Fruit fly (Drosophila melanogaster): ENCODE measurements around the gene nero.

Gene nero

DNA sequence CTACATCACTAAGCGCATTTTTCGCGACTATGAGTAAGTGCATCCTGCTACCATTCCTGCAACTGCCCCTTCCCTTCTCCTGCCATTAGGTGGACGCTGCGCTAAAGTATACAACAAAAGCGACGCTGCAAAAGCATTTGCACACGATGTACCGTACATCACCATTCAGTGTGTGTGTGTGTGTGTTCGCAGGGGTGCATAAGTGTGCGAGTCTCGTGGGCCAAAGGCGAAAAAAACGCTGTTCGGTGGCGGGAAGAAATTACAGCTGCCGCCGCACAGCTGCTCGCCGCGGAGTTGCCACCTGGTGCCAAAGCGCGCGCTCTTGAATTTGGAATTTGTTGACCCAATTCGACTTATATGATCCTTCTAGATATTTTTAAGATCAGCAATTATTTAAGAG is 47.1 kb upstream of the nero start (continued):
- TF ChIP-seq CG7786 (GFP tag; optimal IDR thresholded peaks at IDR 0.05) (no peak), jing (GFP tag; optimal IDR thresholded peaks at IDR 0.05) (no peak), CG10959 (GFP tag; IDR thresholded peaks at IDR 0.05) (no peak), CG16813 (GFP tag; IDR thresholded peaks at IDR 0.05; ENCODE audit: partially characterized antibody) (no peak), amos (GFP tag; IDR thresholded peaks at IDR 0.05; ENCODE audit: partially characterized antibody) (no peak), btn (GFP tag; optimal IDR thresholded peaks at IDR 0.05) (no peak), MESR4 (GFP tag; optimal IDR thresholded peaks at IDR 0.05) (peak; percentile 16), da (GFP tag; optimal IDR thresholded peaks at IDR 0.05) (peak; percentile 70), fru (optimal IDR thresholded peaks at IDR 0.05) (no peak), oc (tag; optimal IDR thresholded peaks at IDR 0.05) (no peak), CG12942 (GFP tag; optimal IDR thresholded peaks at IDR 0.05) (no peak), ase (GFP tag; IDR thresholded peaks at IDR 0.05) (0 out of 3 replicates have a peak, but pooled peaks have one; percentile 42), CTCF (GFP tag; optimal IDR thresholded peaks at IDR 0.05) (peak; percentile 66), HmgD (GFP tag; optimal IDR thresholded peaks at IDR 0.05) (peak; percentile 4), chinmo (GFP tag; IDR thresholded peaks at IDR 0.05; ENCODE audit: partially characterized antibody) (peak; percentile 86; the same call in 2 of the 4 replicates), Aef1 (GFP tag; IDR thresholded peaks at IDR 0.05) (no peak), CG17361 (GFP tag; IDR thresholded peaks at IDR 0.05) (no peak), crol (GFP tag; IDR thresholded peaks at IDR 0.05) (peak; percentile 51), Max (GFP tag; optimal IDR thresholded peaks at IDR 0.05) (peak; percentile 23), fd3F (GFP tag; optimal IDR thresholded peaks at IDR 0.05) (no peak), danr (GFP tag; IDR thresholded peaks at IDR 0.05) (no peak), Elba2 (GFP tag; optimal IDR thresholded peaks at IDR 0.05) (no peak), CG18262 (tag; optimal IDR thresholded peaks at IDR 0.05) (no peak), CG13424 (tag; optimal IDR thresholded peaks at IDR 0.05) (no peak), Camta (GFP tag; optimal IDR thresholded peaks at IDR 0.05) (no peak), CG15514 (GFP tag; optimal IDR thresholded peaks at IDR 0.05) (peak; percentile 81), HLH3B (GFP tag; IDR thresholded peaks at IDR 0.05) (no peak), slbo (GFP tag; IDR thresholded peaks at IDR 0.05) (no peak), CG13894 (tag; optimal IDR thresholded peaks at IDR 0.05) (no peak), MBD-R2 (GFP tag; IDR thresholded peaks at IDR 0.05) (peak; percentile 73), kay (GFP tag; optimal IDR thresholded peaks at IDR 0.05) (no peak), dati (GFP tag; IDR thresholded peaks at IDR 0.05) (no peak), CG7372 (GFP tag; IDR thresholded peaks at IDR 0.05) (no peak), Usf (GFP tag; optimal IDR thresholded peaks at IDR 0.05) (no peak), CG18764 (GFP tag; optimal IDR thresholded peaks at IDR 0.05) (no peak), CG17186 (GFP tag; optimal IDR thresholded peaks at IDR 0.05) (peak; percentile 66)

DNA sequence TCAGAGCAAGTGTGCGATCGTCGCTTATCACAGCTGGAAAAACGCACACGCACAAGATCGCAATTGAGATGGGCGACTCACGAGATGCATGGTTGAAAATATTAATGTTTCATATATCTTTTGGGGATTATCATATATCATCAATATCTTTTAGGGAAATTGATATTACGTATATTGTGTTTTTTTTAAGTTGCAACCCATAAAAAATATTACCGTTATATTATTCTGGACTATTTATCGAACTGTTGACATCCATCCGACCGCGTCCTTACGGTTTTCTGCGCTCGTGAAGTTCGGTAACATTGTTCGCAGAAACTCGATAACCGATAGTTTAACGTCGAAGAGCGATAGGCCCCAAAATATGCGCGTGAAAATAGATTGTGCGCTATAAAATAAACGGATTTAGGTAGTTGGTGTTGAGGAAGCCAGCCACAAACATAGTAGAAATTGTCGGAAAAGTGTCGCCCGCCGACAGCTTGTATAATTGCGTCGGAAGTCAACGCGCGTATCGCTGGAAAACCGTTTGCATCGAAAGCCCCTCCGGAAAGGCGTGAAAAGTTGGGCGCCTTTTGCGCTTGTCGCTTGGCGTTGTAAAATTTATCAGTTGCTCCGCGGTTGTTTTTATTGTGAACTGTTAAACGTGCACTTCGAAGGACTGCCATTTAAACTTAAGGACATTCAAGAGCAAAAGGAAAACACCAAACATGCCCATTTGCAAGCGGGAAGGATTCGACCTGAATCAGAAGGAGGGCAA is 46.5 kb upstream of the nero start, which contains the start of the genes Mccc1 and Acf:
Gene Mccc1, minus strand, starts transcription at position 244 of the 754 bp plus-strand sequence.
Gene Acf, plus strand, starts transcription at position 318 of the 754 bp plus-strand sequence.
- TF ChIP-seq CG4820 (GFP tag; optimal IDR thresholded peaks at IDR 0.05) (no peak), CG3407 (GFP tag; optimal IDR thresholded peaks at IDR 0.05) (no peak), CG32532 (GFP tag; IDR thresholded peaks at IDR 0.05) (peak; percentile 51; the same call in 1 of the 2 replicates), CG33213 (GFP tag; optimal IDR thresholded peaks at IDR 0.05) (peak; percentile 44), CG18599 (GFP tag; optimal IDR thresholded peaks at IDR 0.05) (no peak), CG6813 (GFP tag; optimal IDR thresholded peaks at IDR 0.05) (no peak), CG10462 (GFP tag; optimal IDR thresholded peaks at IDR 0.05) (peak; percentile 71), Fer1 (GFP tag; optimal IDR thresholded peaks at IDR 0.05) (no peak), CG8388 (GFP tag; optimal IDR thresholded peaks at IDR 0.05) (no peak), lov (optimal IDR thresholded peaks at IDR 0.05) (no peak), lov (GFP tag; IDR thresholded peaks at IDR 0.05) (no peak), CG6683 (GFP tag; optimal IDR thresholded peaks at IDR 0.05) (no peak), lmd (GFP tag; IDR thresholded peaks at IDR 0.05) (no peak), CG4328 (GFP tag; optimal IDR thresholded peaks at IDR 0.05) (no peak), C15 (GFP tag; IDR thresholded peaks at IDR 0.05) (no peak), Trl (optimal IDR thresholded peaks at IDR 0.05) (no peak), Trl (GFP tag; optimal IDR thresholded peaks at IDR 0.05) (peak; percentile 42), CG13287 (GFP tag; IDR thresholded peaks at IDR 0.05; ENCODE audit: partially characterized antibody) (peak; percentile 76)
